Fruit fly (Drosophila melanogaster): ENCODE results near the gene Ref1.
A peak's percentile ranks its signal among the peaks of the same experiment; 100 is the strongest.

Ref1 gene

dm6 chr3R:7081972-7082371, 1.8 kb upstream of the Ref1 start, which contains the start of gene Dpck (continued):
- TF ChIP-seq CG2120 (GFP tag; optimal IDR thresholded peaks at IDR 0.05) = peak; percentile 44
- TF ChIP-seq Gsc (GFP tag; IDR thresholded peaks at IDR 0.05) = no peak
- no peak for TF ChIP-seq Hmx (GFP tag; optimal IDR thresholded peaks at IDR 0.05)
- TF ChIP-seq CTCF (GFP tag; optimal IDR thresholded peaks at IDR 0.05) = peak; percentile 14
- TF ChIP-seq CG4707 (GFP tag; optimal IDR thresholded peaks at IDR 0.05) = peak; percentile 99
- no peak for TF ChIP-seq Hr78 (GFP tag; optimal IDR thresholded peaks at IDR 0.05)
- no peak for TF ChIP-seq ase (GFP tag; IDR thresholded peaks at IDR 0.05)
- no peak for TF ChIP-seq nerfin-2 (GFP tag; IDR thresholded peaks at IDR 0.05; ENCODE audit: partially characterized antibody)
- no peak for TF ChIP-seq CG1602 (GFP tag; optimal IDR thresholded peaks at IDR 0.05)
- peak; percentile 38 for TF ChIP-seq CG17568 (GFP tag; optimal IDR thresholded peaks at IDR 0.05)
- peak; percentile 28 for TF ChIP-seq CG4854 (GFP tag; optimal IDR thresholded peaks at IDR 0.05)
- TF ChIP-seq Oli (tag; optimal IDR thresholded peaks at IDR 0.05) = no peak
- no peak for TF ChIP-seq jing (GFP tag; optimal IDR thresholded peaks at IDR 0.05)
- TF ChIP-seq CG6254 (GFP tag; optimal IDR thresholded peaks at IDR 0.05) = no peak
- TF ChIP-seq NfI (GFP tag; optimal IDR thresholded peaks at IDR 0.05) = peak; percentile 5
- TF ChIP-seq CG12071 (GFP tag; optimal IDR thresholded peaks at IDR 0.05) = peak; percentile 4
- peak; percentile 72 for TF ChIP-seq MBD-R2 (GFP tag; IDR thresholded peaks at IDR 0.05)
- TF ChIP-seq lab (GFP tag; optimal IDR thresholded peaks at IDR 0.05) = peak; percentile 31
- no peak for TF ChIP-seq HLH4C (GFP tag; IDR thresholded peaks at IDR 0.05; ENCODE audit: partially characterized antibody)
- no peak for TF ChIP-seq slp2 (GFP tag; optimal IDR thresholded peaks at IDR 0.05)
- peak; percentile 53 for TF ChIP-seq CG12659 (GFP tag; optimal IDR thresholded peaks at IDR 0.05)
- TF ChIP-seq CG16813 (GFP tag; IDR thresholded peaks at IDR 0.05; ENCODE audit: partially characterized antibody) = no peak
- peak; percentile 42 for TF ChIP-seq CoRest (tag; optimal IDR thresholded peaks at IDR 0.05)
- peak; percentile 19 for TF ChIP-seq dm (GFP tag; optimal IDR thresholded peaks at IDR 0.05)
- TF ChIP-seq CG1233 (GFP tag; optimal IDR thresholded peaks at IDR 0.05) = peak; percentile 16
- no peak for TF ChIP-seq H15 (GFP tag; IDR thresholded peaks at IDR 0.05)
- peak; percentile 72 for TF ChIP-seq kni (GFP tag; optimal IDR thresholded peaks at IDR 0.05)
- TF ChIP-seq sd (tag; optimal IDR thresholded peaks at IDR 0.05) = peak; percentile 9
- no peak for TF ChIP-seq CG14014 (GFP tag; IDR thresholded peaks at IDR 0.05)
- TF ChIP-seq wor (GFP tag; IDR thresholded peaks at IDR 0.05) = no peak
- TF ChIP-seq Xbp1 (GFP tag; optimal IDR thresholded peaks at IDR 0.05) = peak; percentile 19
- TF ChIP-seq CG17186 (GFP tag; optimal IDR thresholded peaks at IDR 0.05) = no peak
- no peak for TF ChIP-seq pan (optimal IDR thresholded peaks at IDR 0.05)
- TF ChIP-seq pan (GFP tag; optimal IDR thresholded peaks at IDR 0.05 in 1 of 2, IDR thresholded peaks at IDR 0.05 in 1 of 2) = no peak
- TF ChIP-seq pzg (GFP tag; optimal IDR thresholded peaks at IDR 0.05) = peak; percentile 57
- TF ChIP-seq ara (GFP tag; IDR thresholded peaks at IDR 0.05) = no peak
- TF ChIP-seq gsb (GFP tag; IDR thresholded peaks at IDR 0.05) = no peak
- TF ChIP-seq hb (GFP tag; IDR thresholded peaks at IDR 0.05; ENCODE audit: partially characterized antibody) = no peak
- peak; percentile 91 for TF ChIP-seq sens (GFP tag)
- TF ChIP-seq odd (GFP tag; optimal IDR thresholded peaks at IDR 0.05) = no peak
- no peak for TF ChIP-seq ken (GFP tag; IDR thresholded peaks at IDR 0.05)
- TF ChIP-seq Elba2 (GFP tag; optimal IDR thresholded peaks at IDR 0.05) = no peak
- no peak for TF ChIP-seq ro (GFP tag; IDR thresholded peaks at IDR 0.05)
- TF ChIP-seq tap (tag; optimal IDR thresholded peaks at IDR 0.05) = no peak
- TF ChIP-seq Vsx1 (GFP tag; optimal IDR thresholded peaks at IDR 0.05) = no peak
- TF ChIP-seq D19B (GFP tag; optimal IDR thresholded peaks at IDR 0.05) = no peak
- no peak for TF ChIP-seq CG11696 (GFP tag; IDR thresholded peaks at IDR 0.05)
- TF ChIP-seq CG31388 (GFP tag; optimal IDR thresholded peaks at IDR 0.05) = no peak
- TF ChIP-seq CG13624 (GFP tag; optimal IDR thresholded peaks at IDR 0.05) = peak; percentile 46
- TF ChIP-seq NC2α (GFP tag; optimal IDR thresholded peaks at IDR 0.05) = no peak
- TF ChIP-seq CG8388 (GFP tag; optimal IDR thresholded peaks at IDR 0.05) = no peak
- no peak for TF ChIP-seq Abd-B (GFP tag; optimal IDR thresholded peaks at IDR 0.05)

Data from whole organism, embryonic.